Fruit fly (Drosophila melanogaster): ENCODE data around the gene Mob2.

Mob2 gene

dm6 chr3L:11551949-11552348, 10.1 kb downstream of the Mob2 start (continued):
- TF ChIP-seq CG8119 (GFP tag; IDR thresholded peaks at IDR 0.05), result peak; percentile 68
- no peak for TF ChIP-seq Hr38 (GFP tag; optimal IDR thresholded peaks at IDR 0.05)
- peak; percentile 62 for TF ChIP-seq Eip75B (GFP tag; optimal IDR thresholded peaks at IDR 0.05)
- peak; percentile 31 for TF ChIP-seq CG1621 (tag; optimal IDR thresholded peaks at IDR 0.05)
- TF ChIP-seq fd85E (GFP tag; optimal IDR thresholded peaks at IDR 0.05), result no peak
- peak; percentile 43 for TF ChIP-seq Sox102F (GFP tag; optimal IDR thresholded peaks at IDR 0.05)
- peak; percentile 87 for TF ChIP-seq Eip78C (GFP tag)
- TF ChIP-seq CG11762 (GFP tag; optimal IDR thresholded peaks at IDR 0.05; ENCODE audit: insufficient read depth), result peak; percentile 33
- TF ChIP-seq Lpt (GFP tag; optimal IDR thresholded peaks at IDR 0.05), result no peak
- peak; percentile 76 for TF ChIP-seq CG15336 (GFP tag; IDR thresholded peaks at IDR 0.05)
- peak; percentile 63 for TF ChIP-seq topi (GFP tag; optimal IDR thresholded peaks at IDR 0.05)
- peak; percentile 65 for TF ChIP-seq CG3919 (GFP tag; optimal IDR thresholded peaks at IDR 0.05)
- TF ChIP-seq CG6276 (GFP tag; optimal IDR thresholded peaks at IDR 0.05), result peak; percentile 56
- no peak for TF ChIP-seq CG6854 (GFP tag; optimal IDR thresholded peaks at IDR 0.05)
- TF ChIP-seq Sox14 (GFP tag; optimal IDR thresholded peaks at IDR 0.05), result peak; percentile 53
- TF ChIP-seq CG11294 (GFP tag; IDR thresholded peaks at IDR 0.05), result no peak
- peak; percentile 50 for TF ChIP-seq CG3032 (tag; optimal IDR thresholded peaks at IDR 0.05)
- TF ChIP-seq cyc (GFP tag; optimal IDR thresholded peaks at IDR 0.05), result peak; percentile 52
- TF ChIP-seq ss (GFP tag; optimal IDR thresholded peaks at IDR 0.05), result peak; percentile 21 to 64

- TF ChIP-seq CG34406 (GFP tag; optimal IDR thresholded peaks at IDR 0.05) (no peak), CG6163 (GFP tag; IDR thresholded peaks at IDR 0.05) (0 out of 3 replicates have a peak, but pooled peaks have one; percentile 24), Sox102F (GFP tag; optimal IDR thresholded peaks at IDR 0.05) (no peak), CG3919 (GFP tag; optimal IDR thresholded peaks at IDR 0.05) (no peak), fkh (GFP tag; optimal IDR thresholded peaks at IDR 0.05) (peak; percentile 66), Blimp-1 (GFP tag; optimal IDR thresholded peaks at IDR 0.05) (no peak)
Observed at dm6 chr3L:11550359-11551056, 11.5 kb downstream of the Mob2 start.

- TF ChIP-seq CG8119 (GFP tag; IDR thresholded peaks at IDR 0.05), result peak; percentile 55; the same call in 2 of the 3 replicates
- TF ChIP-seq Eip78C (GFP tag), result peak; percentile 11
- no peak for TF ChIP-seq CG1621 (tag; optimal IDR thresholded peaks at IDR 0.05)
- TF ChIP-seq eg (GFP tag; IDR thresholded peaks at IDR 0.05), result peak; percentile 61; the same call in 2 of the 3 replicates
- TF ChIP-seq Sox14 (GFP tag; optimal IDR thresholded peaks at IDR 0.05), result no peak
- TF ChIP-seq CG34406 (GFP tag; optimal IDR thresholded peaks at IDR 0.05), result no peak
- no peak for TF ChIP-seq CG8632 (GFP tag; optimal IDR thresholded peaks at IDR 0.05)
- no peak for TF ChIP-seq pdm3 (GFP tag; optimal IDR thresholded peaks at IDR 0.05)
- TF ChIP-seq Sox102F (GFP tag; optimal IDR thresholded peaks at IDR 0.05), result no peak
- TF ChIP-seq CG15336 (GFP tag; IDR thresholded peaks at IDR 0.05), result 0 out of 2 replicates have a peak, but pooled peaks have one; percentile 27
- TF ChIP-seq CG10669 (GFP tag; optimal IDR thresholded peaks at IDR 0.05), result no peak
- no peak for TF ChIP-seq CG32006 (GFP tag; optimal IDR thresholded peaks at IDR 0.05)
- TF ChIP-seq salr (GFP tag; optimal IDR thresholded peaks at IDR 0.05), result no peak
- TF ChIP-seq Gug (GFP tag; IDR thresholded peaks at IDR 0.05), result peak; percentile 13; the same call in 1 of the 2 replicates
- TF ChIP-seq CG6276 (GFP tag; optimal IDR thresholded peaks at IDR 0.05), result peak; percentile 22
Observed at dm6 chr3L:11549432-11549831, 12.6 kb downstream of the Mob2 start.

- TF ChIP-seq topi (GFP tag; optimal IDR thresholded peaks at IDR 0.05), result no peak
- no peak for TF ChIP-seq spab (GFP tag; optimal IDR thresholded peaks at IDR 0.05)
- no peak for TF ChIP-seq CG16779 (tag; optimal IDR thresholded peaks at IDR 0.05)
- no peak for TF ChIP-seq CG6854 (GFP tag; optimal IDR thresholded peaks at IDR 0.05)
Observed at dm6 chr3L:11548009-11548408, 14.0 kb downstream of the Mob2 start.

Measured in whole organism, prepupa.